Worm (Caenorhabditis elegans) whole organism, L4/young adult: Measurements from ENCODE around the gene smcl-1.

ENCODE experiments used
- W03F9.2 ChIP-seq: fragments of 150-350 bp; optimal IDR thresholded peaks from 2 replicates; lab custom pipeline; 2014; ENCODE audit warnings: missing biosample characterization, missing genetic modification characterization
- dao-5 ChIP-seq: sonication (generic microtip); optimal IDR thresholded peaks from 2 replicates; lab custom pipeline; 2016; ENCODE audit warnings: missing genotype, missing genetic modification characterization, moderate library complexity, missing compliant biosample characterization
- him-1 ChIP-seq: sonication (generic microtip); optimal IDR thresholded peaks from 2 replicates; lab custom pipeline; 2016; ENCODE audit warnings: missing genotype, missing genetic modification reagents, missing genetic modification characterization, missing compliant biosample characterization

smcl-1 gene

ce11 chrX:11716463-11716960, 23.2 kb downstream of the smcl-1 start, which contains the start of gene C44C10.9:
TSS of gene C44C10.9 (minus strand) at chrX:11716513.
- TF ChIP-seq W03F9.2 (no peak), dao-5 (tag; lab: Kevin White, UChicago) (no peak), him-1 (tag; lab: Kevin White, UChicago) (no peak)

ce11 chrX:11718751-11719150, 25.5 kb downstream of the smcl-1 start:
- TF ChIP-seq him-1 (tag; lab: Kevin White, UChicago) (no peak), dao-5 (tag; lab: Kevin White, UChicago) (no peak), W03F9.2 (no peak)

DNA sequence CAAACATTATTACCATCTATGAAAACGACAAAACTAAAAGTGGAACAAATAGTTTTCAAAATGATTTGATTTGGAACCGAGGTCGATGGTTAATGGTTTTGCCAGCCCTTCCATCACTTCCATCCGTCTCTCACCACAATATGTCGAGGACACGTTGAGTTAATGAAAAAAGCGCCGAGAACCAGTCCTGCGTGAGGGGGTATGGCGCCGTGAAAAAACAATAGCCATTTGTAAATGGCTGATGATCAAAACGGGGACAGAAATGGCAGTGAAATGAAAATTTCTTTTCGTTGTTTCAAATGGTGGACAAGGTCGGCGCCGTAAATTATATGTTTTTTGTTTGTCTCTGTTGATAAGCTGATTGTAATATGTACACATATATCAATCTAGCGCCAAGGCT, 26.8 kb downstream of the smcl-1 start:
- TF ChIP-seq W03F9.2 (no peak), dao-5 (tag; lab: Kevin White, UChicago) (no peak), him-1 (tag; lab: Kevin White, UChicago) (no peak)

DNA sequence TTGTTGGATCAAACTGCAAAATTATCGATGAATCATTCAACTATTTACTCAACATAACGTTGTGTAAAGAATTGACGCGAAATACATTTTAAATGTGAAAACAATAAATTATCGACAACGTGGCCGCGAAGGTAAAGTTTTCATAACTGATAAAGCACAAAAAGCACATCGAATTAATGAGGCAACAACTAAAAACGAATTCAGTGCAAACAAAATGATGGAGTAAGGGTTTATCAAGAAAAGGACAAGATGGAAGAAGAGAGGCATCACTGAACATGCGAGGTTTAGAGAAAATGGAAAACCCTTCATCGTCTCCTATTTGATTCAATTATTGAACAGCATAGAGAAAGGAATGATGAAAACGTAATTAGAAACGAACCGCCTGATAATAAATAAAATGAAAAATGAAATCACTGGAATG, 30.5 kb downstream of the smcl-1 start, which contains the start of gene D1053.4:
Gene D1053.4 (minus strand): TSS at position 20 of the 421 bp plus-strand sequence.
- TF ChIP-seq dao-5 (tag; lab: Kevin White, UChicago), result no peak
- no peak for TF ChIP-seq W03F9.2
- TF ChIP-seq him-1 (tag; lab: Kevin White, UChicago), result no peak

DNA sequence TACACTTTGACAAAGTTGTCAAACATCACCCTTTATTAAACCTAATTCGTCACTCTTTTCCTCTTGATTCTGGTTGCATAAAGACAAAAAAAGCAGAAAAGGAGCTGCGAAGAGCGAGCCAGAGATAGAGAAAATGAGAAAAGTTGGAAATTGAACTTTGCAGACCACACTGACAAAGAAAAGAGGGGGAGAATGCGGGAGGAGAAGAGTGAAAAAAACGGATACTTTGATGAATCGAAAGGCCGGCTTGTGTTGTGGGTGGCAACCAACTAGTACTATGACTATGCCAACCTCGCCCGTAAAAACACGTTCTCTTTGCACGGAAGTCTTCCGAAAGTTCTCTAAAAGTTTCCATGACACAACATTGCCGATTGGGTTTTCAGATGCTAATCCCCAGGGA, 32.4 kb downstream of the smcl-1 start:
- TF ChIP-seq him-1 (tag; lab: Kevin White, UChicago) (no peak), W03F9.2 (no peak), dao-5 (tag; lab: Kevin White, UChicago) (no peak)

ce11 chrX:11726450-11726849, 33.2 kb downstream of the smcl-1 start:
- TF ChIP-seq W03F9.2, result no peak
- no peak for TF ChIP-seq him-1 (tag; lab: Kevin White, UChicago)
- no peak for TF ChIP-seq dao-5 (tag; lab: Kevin White, UChicago)

DNA sequence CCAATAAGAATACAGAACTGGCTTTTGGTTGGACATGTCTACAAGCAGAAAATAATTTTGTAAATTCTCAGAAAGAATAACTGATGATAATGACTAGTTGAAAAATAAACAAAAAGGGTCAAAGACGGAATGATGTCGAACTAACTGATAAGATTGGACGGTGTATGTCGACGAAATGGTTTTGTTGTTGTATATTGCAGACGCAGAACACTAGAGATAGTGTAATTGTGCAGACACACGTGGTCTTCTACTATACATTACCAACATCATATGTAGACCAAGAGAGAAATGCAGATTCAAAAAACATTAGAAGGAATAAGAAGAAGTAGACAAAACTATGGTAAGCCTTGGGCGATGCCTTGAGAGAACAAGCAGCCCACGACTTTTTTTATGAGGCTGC, 34.5 kb downstream of the smcl-1 start, which contains the start of the genes gst-42 and D1053.2:
Gene gst-42 (minus strand): TSS at position 176 of the 400 bp plus-strand sequence.
Gene D1053.2 (plus strand): TSS at position 391 of the 400 bp plus-strand sequence.
- TF ChIP-seq dao-5 (tag; lab: Kevin White, UChicago) (no peak), him-1 (tag; lab: Kevin White, UChicago) (no peak), W03F9.2 (peak; percentile 20)

- TF ChIP-seq him-1 (tag; lab: Kevin White, UChicago), result no peak
- no peak for TF ChIP-seq W03F9.2
- no peak for TF ChIP-seq dao-5 (tag; lab: Kevin White, UChicago)
Observed at ce11 chrX:11732752-11733151, 39.5 kb downstream of the smcl-1 start.

DNA sequence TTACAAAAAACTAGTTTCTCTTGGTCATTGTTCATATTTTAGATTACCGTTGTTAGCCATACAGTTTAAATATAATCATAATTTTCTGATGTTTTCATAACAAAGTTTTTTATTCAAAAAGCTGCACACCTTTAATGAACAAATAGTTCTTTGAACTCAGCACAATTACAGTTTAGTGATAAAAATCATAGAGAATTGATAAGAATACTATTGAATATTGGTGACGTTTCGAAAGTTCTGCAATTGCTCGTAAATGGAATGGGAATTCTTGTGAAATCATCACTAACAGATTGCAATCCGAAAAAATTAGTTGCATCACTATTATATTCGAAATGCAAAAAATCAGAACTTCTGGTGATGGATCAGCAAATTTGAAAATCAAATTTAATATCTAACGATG, 40.8 kb downstream of the smcl-1 start:
- TF ChIP-seq him-1 (tag; lab: Kevin White, UChicago) (no peak), W03F9.2 (no peak), dao-5 (tag; lab: Kevin White, UChicago) (no peak)

DNA sequence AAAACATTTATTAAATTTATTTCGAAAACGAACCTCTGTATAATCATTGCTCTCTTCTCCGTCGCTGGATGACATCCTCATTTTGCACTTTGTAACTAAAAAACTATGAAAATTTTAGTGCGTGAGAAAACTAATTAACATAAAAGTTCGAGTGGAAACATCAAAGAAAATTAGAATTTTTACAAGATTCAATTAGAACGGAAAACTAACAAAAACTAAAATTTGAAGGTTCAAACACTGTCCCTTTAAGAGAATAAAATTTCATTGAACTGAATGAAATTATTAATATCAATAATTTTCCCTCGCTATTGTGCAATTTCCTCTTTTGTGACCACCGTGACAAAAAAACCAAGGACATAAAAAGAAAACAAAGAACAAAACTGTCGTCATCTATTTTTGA, 43.8 kb downstream of the smcl-1 start, which contains the start of gene D1053.3:
Gene D1053.3 (minus strand): TSS at position 101 of the 400 bp plus-strand sequence.
- TF ChIP-seq him-1 (tag; lab: Kevin White, UChicago) (no peak), dao-5 (tag; lab: Kevin White, UChicago) (no peak), W03F9.2 (no peak)

ce11 chrX:11738602-11739100, 45.4 kb downstream of the smcl-1 start, which contains the start of gene nspa-9:
TSS of gene nspa-9 (plus strand) at chrX:11739050.
- TF ChIP-seq dao-5 (tag; lab: Kevin White, UChicago) (no peak), W03F9.2 (no peak), him-1 (tag; lab: Kevin White, UChicago) (no peak)

- TF ChIP-seq dao-5 (tag; lab: Kevin White, UChicago) (no peak), him-1 (tag; lab: Kevin White, UChicago) (no peak), W03F9.2 (no peak)
Observed at ce11 chrX:11743723-11744122, 50.5 kb downstream of the smcl-1 start.
